Fruit fly (Drosophila melanogaster) whole organism, embryonic: ENCODE results near the gene Piezo.

Experiments used
- Ada2b ChIP-seq: fragments of 200-800 bp; sonication (Bioruptor generic); IDR thresholded peaks from 2 replicates; pipeline ENCODE4 v1.3.6; 2022; ENCODE audit warnings: missing biosample characterization, missing genetic modification characterization
- Atf3 ChIP-seq: fragments of 200-800 bp; sonication (Bioruptor generic); optimal IDR thresholded peaks from 3 replicates; lab custom pipeline; 2016; ENCODE audit warnings: missing biosample characterization, missing genetic modification characterization
- Bteb2 ChIP-seq: fragments of 200-800 bp; sonication (Bioruptor generic); optimal IDR thresholded peaks from 2 replicates; lab custom pipeline; 2016; ENCODE audit warnings: missing biosample characterization, missing genetic modification characterization
- C15 ChIP-seq: fragments of 200-800 bp; sonication (Bioruptor generic); IDR thresholded peaks from 3 replicates; pipeline ENCODE4 v1.3.6; 2022; ENCODE audit warnings: missing biosample characterization, missing genetic modification characterization
- CG10267 ChIP-seq: fragments of 200-800 bp; sonication (Bioruptor generic); optimal IDR thresholded peaks from 2 replicates; lab custom pipeline; 2018; ENCODE audit warnings: missing biosample characterization, mild to moderate bottlenecking, missing genetic modification characterization, moderate library complexity
- CG10431 ChIP-seq: fragments of 200-800 bp; sonication (Bioruptor generic); optimal IDR thresholded peaks from 3 replicates; lab custom pipeline; 2018; ENCODE audit warnings: missing biosample characterization, mild to moderate bottlenecking, missing genetic modification characterization
- CG10654 ChIP-seq: fragments of 200-800 bp; sonication (Bioruptor generic); optimal IDR thresholded peaks from 2 replicates; lab custom pipeline; 2016; ENCODE audit warnings: missing biosample characterization, missing genetic modification characterization
- CG11398 ChIP-seq: fragments of 200-800 bp; sonication (Bioruptor generic); optimal IDR thresholded peaks from 2 replicates; lab custom pipeline; 2016; ENCODE audit warnings: missing biosample characterization, missing genetic modification characterization
- CG11504 ChIP-seq: fragments of 200-800 bp; sonication (Bioruptor generic); optimal IDR thresholded peaks from 3 replicates; lab custom pipeline; 2019; ENCODE audit warnings: missing biosample characterization, mild to moderate bottlenecking, missing genetic modification characterization, moderate library complexity
- CG12236 ChIP-seq: fragments of 200-800 bp; sonication (Bioruptor generic); optimal IDR thresholded peaks from 2 replicates; lab custom pipeline; 2016; ENCODE audit warnings: missing biosample characterization, missing genetic modification characterization
- CG15011 ChIP-seq: fragments of 200-800 bp; sonication (Bioruptor generic); optimal IDR thresholded peaks from 3 replicates; lab custom pipeline; 2018; ENCODE audit warnings: missing biosample characterization, mild to moderate bottlenecking, missing genetic modification characterization
- CG15269 ChIP-seq: fragments of 200-800 bp; sonication (Bioruptor generic); optimal IDR thresholded peaks from 2 replicates; lab custom pipeline; 2018; ENCODE audit warnings: missing biosample characterization, mild to moderate bottlenecking, missing genetic modification characterization, moderate library complexity
- CG1529 ChIP-seq: fragments of 200-800 bp; sonication (Bioruptor generic); optimal IDR thresholded peaks from 3 replicates; lab custom pipeline; 2018; ENCODE audit warnings: missing biosample characterization, missing genetic modification characterization
- CG15601 ChIP-seq: fragments of 200-800 bp; sonication (Bioruptor generic); optimal IDR thresholded peaks from 3 replicates; lab custom pipeline; 2019; ENCODE audit warnings: missing biosample characterization, mild to moderate bottlenecking, missing genetic modification characterization, moderate library complexity
- CG16779 ChIP-seq: fragments of 200-800 bp; sonication (Bioruptor generic); IDR thresholded peaks from 2 replicates; pipeline ENCODE4 v1.3.6; 2022; ENCODE audit warnings: missing biosample characterization, missing genetic modification characterization
- CG17568 ChIP-seq: fragments of 200-800 bp; sonication (Bioruptor generic); optimal IDR thresholded peaks from 2 replicates; lab custom pipeline; 2018; ENCODE audit warnings: missing biosample characterization, mild to moderate bottlenecking, missing genetic modification characterization, moderate library complexity
- CG1832 ChIP-seq: fragments of 200-800 bp; sonication (Bioruptor generic); optimal IDR thresholded peaks from 2 replicates; lab custom pipeline; 2017; ENCODE audit warnings: missing biosample characterization, mild to moderate bottlenecking, missing genetic modification characterization, inconsistent platforms
- CG2889 ChIP-seq: fragments of 200-800 bp; sonication (Bioruptor generic); IDR thresholded peaks from 3 replicates; pipeline ENCODE4 v1.3.6; 2022; ENCODE audit warnings: missing biosample characterization, missing genetic modification characterization
- CG30431 ChIP-seq: fragments of 200-800 bp; sonication (Bioruptor generic); optimal IDR thresholded peaks from 2 replicates; lab custom pipeline; 2017; ENCODE audit warnings: missing biosample characterization, missing genetic modification characterization
- CG34224 ChIP-seq: fragments of 200-800 bp; sonication (Bioruptor generic); IDR thresholded peaks from 3 replicates; pipeline ENCODE4 v1.3.6; 2022; ENCODE audit warnings: missing biosample characterization, missing genetic modification characterization; ENCODE audit not compliant: partially characterized antibody
- CG4404 ChIP-seq: fragments of 200-800 bp; sonication (Bioruptor generic); IDR thresholded peaks from 2 replicates; pipeline ENCODE4 v1.3.6; 2022; ENCODE audit warnings: missing biosample characterization, missing genetic modification characterization
- CG4730 ChIP-seq: fragments of 200-800 bp; sonication (Bioruptor generic); IDR thresholded peaks from 2 replicates; pipeline ENCODE4 v1.3.6; 2022; ENCODE audit warnings: missing biosample characterization, missing genetic modification characterization
- CG6175 ChIP-seq: fragments of 200-800 bp; sonication (Bioruptor generic); IDR thresholded peaks from 3 replicates; pipeline ENCODE4 v1.3.6; 2022; ENCODE audit warnings: missing biosample characterization, missing genetic modification characterization
- CG6254 ChIP-seq: fragments of 200-800 bp; sonication (Bioruptor generic); optimal IDR thresholded peaks from 3 replicates; lab custom pipeline; 2017; ENCODE audit warnings: mild to moderate bottlenecking, missing biosample characterization, missing genetic modification reagents, missing genetic modification characterization
- CG7928 ChIP-seq: fragments of 200-800 bp; sonication (Bioruptor generic); optimal IDR thresholded peaks from 2 replicates; lab custom pipeline; 2017; ENCODE audit warnings: missing biosample characterization, mild to moderate bottlenecking, missing genetic modification characterization
- CG8478 ChIP-seq: fragments of >200 bp; optimal IDR thresholded peaks from 2 replicates; lab custom pipeline; 2018
- D19A ChIP-seq: fragments of 200-800 bp; optimal IDR thresholded peaks from 3 replicates; lab custom pipeline; 2019; ENCODE audit warnings: missing biosample characterization, mild to moderate bottlenecking, missing genetic modification characterization, moderate library complexity
- Dbx ChIP-seq: fragments of 200-800 bp; sonication (Bioruptor generic); IDR thresholded peaks from 3 replicates; pipeline ENCODE4 v1.3.6; 2022; ENCODE audit warnings: missing biosample characterization, missing genetic modification characterization
- Deaf1 ChIP-seq: fragments of 200-800 bp; optimal IDR thresholded peaks from 3 replicates; lab custom pipeline; 2019; ENCODE audit warnings: missing biosample characterization, mild to moderate bottlenecking, missing genetic modification characterization, moderate library complexity
- Hr39 ChIP-seq: fragments of >200 bp; optimal IDR thresholded peaks from 2 replicates; lab custom pipeline; 2017
- NC2β ChIP-seq: fragments of 200-800 bp; sonication (Bioruptor generic); optimal IDR thresholded peaks from 2 replicates; lab custom pipeline; 2016; ENCODE audit warnings: missing biosample characterization, missing genetic modification characterization
- NK7.1 ChIP-seq: fragments of 200-800 bp; sonication (Bioruptor generic); optimal IDR thresholded peaks from 3 replicates; lab custom pipeline; 2016; ENCODE audit warnings: missing biosample characterization, missing genetic modification characterization
- ara ChIP-seq: fragments of 200-800 bp; sonication (Bioruptor generic); IDR thresholded peaks from 2 replicates; pipeline ENCODE4 v1.3.6; 2022; ENCODE audit warnings: missing biosample characterization, missing genetic modification characterization
- bab2 ChIP-seq: fragments of 200-800 bp; sonication (Bioruptor generic); optimal IDR thresholded peaks from 2 replicates; lab custom pipeline; 2016; ENCODE audit warnings: missing biosample characterization, missing genetic modification characterization
- cato ChIP-seq: fragments of 200-800 bp; sonication (Bioruptor generic); optimal IDR thresholded peaks from 2 replicates; lab custom pipeline; 2016; ENCODE audit warnings: missing biosample characterization, missing genetic modification characterization, borderline replicate concordance
- crp ChIP-seq, 2 experiments: fragments of 200-800 bp; sonication (Bioruptor generic); optimal IDR thresholded peaks; 2 replicates in 1 of 2; 3 replicates in 1 of 2; lab custom pipeline; 2017; ENCODE audit warnings: missing biosample characterization in 2 of 2, missing genetic modification characterization in 2 of 2, mild to moderate bottlenecking in 1 of 2, moderate library complexity in 1 of 2
- dan ChIP-seq: fragments of 200-800 bp; sonication (Bioruptor generic); IDR thresholded peaks from 2 replicates; pipeline ENCODE4 v1.3.6; 2022; ENCODE audit warnings: missing biosample characterization, missing genetic modification characterization
- gcm2 ChIP-seq: fragments of 200-800 bp; sonication (Bioruptor generic); optimal IDR thresholded peaks from 2 replicates; lab custom pipeline; 2016; ENCODE audit warnings: missing biosample characterization, missing genetic modification characterization
- lab ChIP-seq: fragments of 200-800 bp; sonication (Bioruptor generic); optimal IDR thresholded peaks from 3 replicates; lab custom pipeline; 2017; ENCODE audit warnings: missing biosample characterization, missing genetic modification characterization, mild to moderate bottlenecking, moderate library complexity, missing genetic modification reagents
- luna ChIP-seq: fragments of 200-800 bp; sonication (Bioruptor generic); optimal IDR thresholded peaks from 2 replicates; lab custom pipeline; 2016; ENCODE audit warnings: missing biosample characterization, missing genetic modification characterization
- phol ChIP-seq: fragments of 200-800 bp; sonication (Bioruptor generic); optimal IDR thresholded peaks from 3 replicates; lab custom pipeline; 2018; ENCODE audit warnings: missing biosample characterization, mild to moderate bottlenecking, missing genetic modification characterization, moderate library complexity
- sc ChIP-seq, 3 experiments: fragments of >200 bp in 2 of 3; fragments of 200-800 bp in 1 of 3; sonication (Bioruptor generic) in 1 of 3; optimal IDR thresholded peaks; 2 replicates in 2 of 3; 3 replicates in 1 of 3; lab custom pipeline; 2017; ENCODE audit warnings: mild to moderate bottlenecking in 1 of 3, missing biosample characterization in 1 of 3, missing genetic modification characterization in 1 of 3, missing genetic modification reagents in 1 of 3
- schlank ChIP-seq: fragments of 200-800 bp; sonication (Bioruptor generic); optimal IDR thresholded peaks from 2 replicates; lab custom pipeline; 2018; ENCODE audit warnings: missing biosample characterization, mild to moderate bottlenecking, missing genetic modification characterization
- sisA ChIP-seq: fragments of 200-800 bp; sonication (Bioruptor generic); IDR thresholded peaks from 2 replicates; pipeline ENCODE4 v1.3.6; 2022; ENCODE audit warnings: missing biosample characterization, missing genetic modification characterization
- sna ChIP-seq: fragments of 200-800 bp; sonication (Bioruptor generic); IDR thresholded peaks from 2 replicates; pipeline ENCODE4 v1.3.6; 2022; ENCODE audit warnings: missing biosample characterization, missing genetic modification characterization; ENCODE audit not compliant: partially characterized antibody
- stc ChIP-seq: fragments of 200-800 bp; sonication (Bioruptor generic); IDR thresholded peaks from 2 replicates; pipeline ENCODE4 v1.3.6; 2022; ENCODE audit warnings: missing biosample characterization, missing genetic modification characterization
- tap ChIP-seq: fragments of 200-800 bp; optimal IDR thresholded peaks from 3 replicates; lab custom pipeline; 2019; ENCODE audit warnings: missing biosample characterization, mild to moderate bottlenecking, missing genetic modification characterization, moderate library complexity
- tna ChIP-seq: fragments of 200-800 bp; sonication (Bioruptor generic); IDR thresholded peaks from 2 replicates; pipeline ENCODE4 v1.3.6; 2022; ENCODE audit warnings: missing biosample characterization, missing genetic modification characterization; ENCODE audit not compliant: partially characterized antibody
- tx ChIP-seq: fragments of 200-800 bp; sonication (Bioruptor generic); optimal IDR thresholded peaks from 2 replicates; lab custom pipeline; 2016; ENCODE audit warnings: missing biosample characterization, missing genetic modification characterization
- zfh1 ChIP-seq: fragments of 200-800 bp; sonication (Bioruptor generic); IDR thresholded peaks from 3 replicates; pipeline ENCODE4 v1.3.6; 2022; ENCODE audit warnings: missing biosample characterization, missing genetic modification characterization

Piezo gene

DNA sequence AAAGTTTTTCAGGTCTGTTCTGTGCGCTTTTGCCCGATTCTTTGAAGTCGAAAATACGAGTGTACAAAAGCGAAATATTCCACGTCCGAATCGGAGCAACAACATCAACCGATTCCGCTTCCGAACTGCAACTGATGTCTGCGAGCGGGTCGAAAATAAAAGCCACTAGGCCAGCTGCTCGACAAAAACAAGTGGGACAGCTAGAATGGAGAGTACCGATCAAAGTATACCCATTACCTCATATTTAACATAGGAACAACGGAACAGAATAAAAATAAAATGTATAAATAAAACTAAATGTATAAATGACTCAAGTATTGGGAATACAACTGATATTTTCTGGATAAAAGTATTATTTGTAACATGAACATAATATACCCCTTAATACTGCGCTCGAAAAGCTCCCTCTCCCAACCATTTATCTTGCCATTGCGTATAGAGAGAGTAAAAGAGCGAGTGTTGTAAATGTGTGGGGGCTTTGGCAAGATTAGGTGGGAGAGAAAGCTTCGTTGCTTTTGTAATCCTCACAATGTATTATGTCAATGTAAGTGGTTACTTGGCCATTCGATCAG, 42.2 kb downstream of the Piezo start, which contains the start of gene SLC5A11 (continued):
- TF ChIP-seq sc (optimal IDR thresholded peaks at IDR 0.05; lab: Kevin White, UChicago) (no peak), sc (GFP tag; optimal IDR thresholded peaks at IDR 0.05; lab: Kevin White, UChicago) (peak; percentile 88), CG1832 (no peak), CG10431 (GFP tag; lab: Kevin White, UChicago) (peak; percentile 67), schlank (tag; lab: Kevin White, UChicago) (peak; percentile 70), CG1529 (peak; percentile 94), Deaf1 (tag; lab: Kevin White, UChicago) (peak; percentile 95), CG11504 (tag; lab: Kevin White, UChicago) (peak; percentile 93), luna (GFP tag; lab: Kevin White, UChicago) (peak; percentile 14), Dbx (GFP tag; lab: Robert Waterston, UW) (peak; percentile 93), Ada2b (GFP tag; lab: Robert Waterston, UW) (peak; percentile 79), gcm2 (peak; percentile 89), CG17568 (GFP tag; lab: Kevin White, UChicago) (peak; percentile 90), CG34224 (GFP tag; lab: Robert Waterston, UW) (no peak), Hr39 (lab: Kevin White, UChicago) (no peak), tap (peak; percentile 95), sna (GFP tag; lab: Robert Waterston, UW) (no peak), CG7928 (GFP tag; lab: Kevin White, UChicago) (peak; percentile 64), CG2889 (GFP tag; lab: Robert Waterston, UW) (peak; percentile 91), CG30431 (GFP tag; lab: Kevin White, UChicago) (peak; percentile 23), dan (GFP tag; lab: Robert Waterston, UW) (peak; percentile 49), crp (GFP tag; optimal IDR thresholded peaks at IDR 0.05; lab: Kevin White, UChicago) (peak in 1 of 2 experiments; percentile 71), CG16779 (peak; percentile 88), CG10654 (GFP tag; lab: Kevin White, UChicago) (peak; percentile 98), CG15269 (tag; lab: Kevin White, UChicago) (peak; percentile 97), NK7.1 (GFP tag; lab: Kevin White, UChicago) (peak; percentile 97), lab (GFP tag; lab: Kevin White, UChicago) (peak; percentile 99), CG8478 (lab: Kevin White, UChicago) (no peak), zfh1 (GFP tag; lab: Robert Waterston, UW) (peak; percentile 94), CG4730 (GFP tag; lab: Robert Waterston, UW) (peak; percentile 96), phol (tag; lab: Kevin White, UChicago) (peak; percentile 92), ara (GFP tag; lab: Robert Waterston, UW) (peak; percentile 94), stc (GFP tag; lab: Robert Waterston, UW) (peak; percentile 98), CG6254 (peak; percentile 89), C15 (peak; percentile 97), D19A (tag; lab: Kevin White, UChicago) (peak; percentile 87), Bteb2 (GFP tag; lab: Kevin White, UChicago) (peak; percentile 41), tna (GFP tag; lab: Robert Waterston, UW) (no peak), NC2β (GFP tag; lab: Kevin White, UChicago) (peak; percentile 54), cato (GFP tag; lab: Kevin White, UChicago) (peak; percentile 87), CG4404 (GFP tag; lab: Robert Waterston, UW) (peak; percentile 85), CG11398 (GFP tag; lab: Kevin White, UChicago) (peak; percentile 2), bab2 (peak; percentile 99), CG10267 (peak; percentile 97), Atf3 (GFP tag; lab: Kevin White, UChicago) (no peak), tx (GFP tag; lab: Kevin White, UChicago) (peak; percentile 79), sisA (GFP tag; lab: Robert Waterston, UW) (peak; percentile 99), CG12236 (GFP tag; lab: Kevin White, UChicago) (peak; percentile 36), CG6175 (GFP tag; lab: Robert Waterston, UW) (peak; percentile 91), CG15011 (GFP tag; lab: Kevin White, UChicago) (peak; percentile 95), CG15601 (tag; lab: Kevin White, UChicago) (peak; percentile 99)
